Worm (Caenorhabditis elegans) whole organism, early embryonic: Measurements from ENCODE around the gene cfap-20.

Source experiments
- B0310.2 ChIP-seq: sonication (generic microtip); optimal IDR thresholded peaks from 2 replicates; lab custom pipeline; 2016; ENCODE audit warnings: mild to moderate bottlenecking, missing genetic modification characterization, missing compliant biosample characterization
- F13C5.2 ChIP-seq: sonication (generic microtip); optimal IDR thresholded peaks from 2 replicates; lab custom pipeline; 2017; ENCODE audit warnings: mild to moderate bottlenecking, missing genetic modification characterization, inconsistent platforms, missing compliant biosample characterization
- aly-1 ChIP-seq: sonication (generic microtip); optimal IDR thresholded peaks from 2 replicates; lab custom pipeline; 2016; ENCODE audit warnings: missing genetic modification characterization, missing compliant biosample characterization
- ama-1 ChIP-seq: fragments of 150-350 bp; optimal IDR thresholded peaks from 2 replicates; lab custom pipeline; 2014
- ceh-13 ChIP-seq: fragments of 200-800 bp; sonication (Bioruptor generic); optimal IDR thresholded peaks from 2 replicates; lab custom pipeline; 2018; ENCODE audit warnings: mild to moderate bottlenecking, missing genetic modification characterization, missing compliant biosample characterization
- ceh-36 ChIP-seq: sonication (generic microtip); optimal IDR thresholded peaks from 2 replicates; lab custom pipeline; 2016; ENCODE audit warnings: missing genetic modification characterization, inconsistent platforms, missing compliant biosample characterization
- ets-7 ChIP-seq: sonication (generic microtip); optimal IDR thresholded peaks from 2 replicates; lab custom pipeline; 2016; ENCODE audit warnings: missing genotype, missing genetic modification characterization, missing compliant biosample characterization
- flt-1 ChIP-seq: fragments of 200-800 bp; sonication (Bioruptor generic); IDR thresholded peaks from 2 replicates; pipeline ENCODE4 v1.3.6; 2022; ENCODE audit warnings: missing genetic modification characterization, missing compliant biosample characterization
- hmbx-1 ChIP-seq: sonication (generic microtip); optimal IDR thresholded peaks from 2 replicates; lab custom pipeline; 2016; ENCODE audit warnings: mild to moderate bottlenecking, missing genetic modification characterization, missing compliant biosample characterization
- hmg-4 ChIP-seq: fragments of 200-800 bp; sonication (Bioruptor generic); optimal IDR thresholded peaks from 2 replicates; lab custom pipeline; 2018; ENCODE audit warnings: mild to moderate bottlenecking, missing genetic modification characterization, missing compliant biosample characterization
- hnd-1 ChIP-seq: sonication (generic microtip); optimal IDR thresholded peaks from 2 replicates; lab custom pipeline; 2016; ENCODE audit warnings: missing genetic modification characterization, missing compliant biosample characterization
- pes-1 ChIP-seq: fragments of 200-800 bp; sonication (Bioruptor generic); IDR thresholded peaks from 2 replicates; pipeline ENCODE4 v1.3.6; 2022; ENCODE audit warnings: missing genetic modification reagents, missing genetic modification characterization, missing compliant biosample characterization
- scrt-1 ChIP-seq: fragments of 200-800 bp; sonication (Bioruptor generic); IDR thresholded peaks from 2 replicates; pipeline ENCODE4 v1.3.6; 2022; ENCODE audit warnings: missing genetic modification characterization, missing compliant biosample characterization
- sea-1 ChIP-seq: fragments of 200-800 bp; sonication (Bioruptor generic); conservative IDR thresholded peaks from 2 replicates; pipeline ENCODE4 v1.3.6; 2022; ENCODE audit warnings: missing genetic modification characterization, missing compliant biosample characterization
- tbx-11 ChIP-seq: fragments of 200-800 bp; sonication (Bioruptor generic); IDR thresholded peaks from 2 replicates; pipeline ENCODE4 v1.3.6; 2022; ENCODE audit warnings: missing genetic modification characterization, missing compliant biosample characterization
- tbx-37 ChIP-seq: fragments of 200-800 bp; sonication (Bioruptor generic); conservative IDR thresholded peaks from 2 replicates; pipeline ENCODE4 v1.3.6; 2022; ENCODE audit warnings: missing genetic modification reagents, missing genetic modification characterization, missing compliant biosample characterization
- tra-4 ChIP-seq: sonication (generic microtip); optimal IDR thresholded peaks from 2 replicates; lab custom pipeline; 2017; ENCODE audit warnings: missing genetic modification characterization, missing compliant biosample characterization

cfap-20 gene

ce11 chrIII:3537401-3537800, at the start of gene cfap-20:
Gene cfap-20, minus strand, starts transcription at chrIII:3537501.
- no peak for TF ChIP-seq F13C5.2 (tag; lab: Kevin White, UChicago)
- no peak for TF ChIP-seq pes-1 (GFP tag; lab: Robert Waterston, UW)
- no peak for TF ChIP-seq hmbx-1 (tag; lab: Kevin White, UChicago)
- no peak for TF ChIP-seq ets-7
- TF ChIP-seq hnd-1 (tag; lab: Kevin White, UChicago): no peak
- no peak for TF ChIP-seq tra-4
- TF ChIP-seq B0310.2 (tag; lab: Kevin White, UChicago): no peak
- TF ChIP-seq sea-1 (GFP tag; lab: Robert Waterston, UW): no peak
- no peak for TF ChIP-seq ceh-13 (GFP tag; lab: Kevin White, UChicago)
- no peak for TF ChIP-seq ama-1 (lab: Kevin White, UChicago)
- TF ChIP-seq hmg-4 (GFP tag; lab: Kevin White, UChicago): no peak
- TF ChIP-seq tbx-11 (GFP tag; lab: Robert Waterston, UW): no peak
- no peak for TF ChIP-seq tbx-37
- TF ChIP-seq ceh-36 (tag; lab: Kevin White, UChicago): no peak
- no peak for TF ChIP-seq scrt-1 (GFP tag; lab: Robert Waterston, UW)
- TF ChIP-seq flt-1 (GFP tag; lab: Robert Waterston, UW): no peak

DNA sequence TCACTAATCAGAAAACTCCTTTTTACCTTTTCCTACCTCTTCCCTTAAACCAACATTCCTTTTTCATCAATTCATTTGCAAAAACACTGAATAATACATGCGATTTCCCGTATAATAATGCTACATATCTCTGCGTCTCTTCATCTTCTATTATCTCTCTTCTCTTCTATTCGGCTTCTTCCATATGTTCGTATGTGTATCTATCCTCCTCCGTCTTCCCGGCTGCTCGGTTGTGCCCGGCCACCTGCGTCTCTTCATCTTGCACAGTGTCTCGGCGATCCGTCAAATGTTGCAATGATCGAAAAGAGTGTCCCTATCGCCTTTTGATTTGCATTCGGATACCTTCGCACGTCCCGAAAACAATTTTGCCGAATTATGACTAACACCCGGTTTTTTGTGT, 46.0 kb upstream of the cfap-20 start:
- TF ChIP-seq hmg-4 (GFP tag; lab: Kevin White, UChicago) (peak; percentile 34), pes-1 (GFP tag; lab: Robert Waterston, UW) (no peak)

- TF ChIP-seq ceh-36 (tag; lab: Kevin White, UChicago) (no peak), scrt-1 (GFP tag; lab: Robert Waterston, UW) (no peak)
Measured at ce11 chrIII:3581636-3582035, 44.3 kb upstream of the cfap-20 start, which contains the start of gene C48D5.3. Gene C48D5.3, minus strand, starts transcription at chrIII:3581736.

DNA sequence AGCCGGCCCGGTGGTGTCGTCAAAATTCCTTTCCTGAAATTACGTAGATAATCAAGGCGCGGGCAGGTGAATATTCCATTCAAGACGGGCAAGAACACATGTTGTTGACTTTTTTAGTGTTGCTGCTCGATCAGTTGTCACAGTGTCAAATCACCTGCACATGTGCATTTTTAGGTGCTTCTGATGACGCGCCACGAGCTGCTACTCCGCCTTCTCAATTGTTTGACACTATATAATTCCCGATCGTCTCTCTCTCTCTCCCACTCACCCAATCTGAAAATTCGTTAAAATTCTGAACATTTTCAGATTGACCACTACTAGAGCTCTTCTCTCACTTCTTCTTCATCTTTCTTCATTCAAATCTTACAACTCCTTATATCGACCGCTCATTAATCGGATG, 36.0 kb upstream of the cfap-20 start, which contains the start of gene nhr-6:
Gene nhr-6, plus strand, starts transcription at position 301 of the 400 bp plus-strand sequence.
- TF ChIP-seq tbx-37: no peak
- no peak for TF ChIP-seq B0310.2 (tag; lab: Kevin White, UChicago)
- TF ChIP-seq tra-4: no peak
- TF ChIP-seq hnd-1 (tag; lab: Kevin White, UChicago): no peak
- TF ChIP-seq ets-7: no peak
- no peak for TF ChIP-seq ceh-13 (GFP tag; lab: Kevin White, UChicago)
- no peak for TF ChIP-seq flt-1 (GFP tag; lab: Robert Waterston, UW)
- TF ChIP-seq hmbx-1 (tag; lab: Kevin White, UChicago): no peak
- TF ChIP-seq scrt-1 (GFP tag; lab: Robert Waterston, UW): no peak

DNA sequence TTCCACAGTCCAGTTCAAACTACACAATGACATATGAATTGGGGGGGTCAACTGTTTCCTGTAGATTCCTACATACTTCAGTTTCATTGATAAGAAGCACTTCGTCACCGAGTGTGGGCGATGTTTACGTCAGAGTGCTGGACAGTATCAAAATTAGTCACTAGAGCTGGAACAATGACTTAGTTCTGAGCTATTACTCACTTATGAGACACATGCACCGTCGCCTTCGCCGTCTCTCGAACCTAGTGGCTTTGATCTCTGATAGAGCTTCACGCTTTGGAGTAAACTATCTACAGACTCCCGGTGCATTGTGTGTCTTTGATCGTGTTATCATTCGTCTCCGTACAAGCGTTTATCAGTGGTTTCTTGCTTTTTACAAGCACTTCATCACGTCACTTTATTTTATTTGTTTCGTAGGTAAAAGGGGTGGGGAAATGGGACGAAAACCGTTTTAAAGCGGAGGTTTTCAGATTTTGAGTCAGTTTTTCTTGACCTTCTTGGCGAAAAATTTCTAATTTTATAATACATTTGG, 34.1 kb upstream of the cfap-20 start:
- TF ChIP-seq ama-1 (lab: Kevin White, UChicago) (no peak), F13C5.2 (tag; lab: Kevin White, UChicago) (no peak), flt-1 (GFP tag; lab: Robert Waterston, UW) (no peak), tbx-11 (GFP tag; lab: Robert Waterston, UW) (no peak), hnd-1 (tag; lab: Kevin White, UChicago) (no peak), ceh-36 (tag; lab: Kevin White, UChicago) (no peak), hmg-4 (GFP tag; lab: Kevin White, UChicago) (no peak), ets-7 (no peak), tbx-37 (no peak)

- no peak for TF ChIP-seq ets-7
- no peak for TF ChIP-seq tbx-11 (GFP tag; lab: Robert Waterston, UW)
- TF ChIP-seq hnd-1 (tag; lab: Kevin White, UChicago): no peak
- TF ChIP-seq flt-1 (GFP tag; lab: Robert Waterston, UW): no peak
- no peak for TF ChIP-seq pes-1 (GFP tag; lab: Robert Waterston, UW)
Measured at ce11 chrIII:3569763-3570162, 32.5 kb upstream of the cfap-20 start.

- TF ChIP-seq hmg-4 (GFP tag; lab: Kevin White, UChicago) (peak; percentile 8), hmbx-1 (tag; lab: Kevin White, UChicago) (no peak)
Measured at ce11 chrIII:3566785-3567184, 29.5 kb upstream of the cfap-20 start.

DNA sequence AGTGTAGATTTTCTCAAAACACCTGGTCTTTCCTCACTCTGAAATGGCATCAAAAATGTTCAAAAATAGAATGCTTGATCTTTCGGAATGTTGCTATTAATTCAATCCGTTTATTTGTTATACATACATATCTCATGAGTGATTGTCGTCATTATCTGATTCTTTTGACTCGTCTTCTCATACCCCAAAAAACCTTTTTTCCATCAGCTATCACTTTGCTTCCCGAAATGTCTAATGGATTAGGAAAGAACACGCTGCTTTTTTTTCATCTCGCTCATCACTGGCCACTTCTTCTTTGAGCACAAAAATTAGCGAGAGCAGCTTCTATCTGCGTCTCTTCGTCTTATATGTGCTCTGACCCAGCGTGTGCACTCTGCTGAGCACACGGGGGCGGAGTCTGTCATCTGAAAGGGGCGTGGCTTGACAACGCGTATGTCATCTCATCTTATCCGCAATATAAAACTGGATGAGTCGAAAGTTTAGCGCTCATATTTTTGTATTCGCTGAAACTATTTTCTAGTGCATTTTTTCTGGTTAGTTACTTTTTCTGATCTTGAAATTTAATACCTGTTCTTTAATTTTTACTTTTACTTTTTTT, 27.6 kb upstream of the cfap-20 start:
- no peak for TF ChIP-seq tbx-11 (GFP tag; lab: Robert Waterston, UW)

DNA sequence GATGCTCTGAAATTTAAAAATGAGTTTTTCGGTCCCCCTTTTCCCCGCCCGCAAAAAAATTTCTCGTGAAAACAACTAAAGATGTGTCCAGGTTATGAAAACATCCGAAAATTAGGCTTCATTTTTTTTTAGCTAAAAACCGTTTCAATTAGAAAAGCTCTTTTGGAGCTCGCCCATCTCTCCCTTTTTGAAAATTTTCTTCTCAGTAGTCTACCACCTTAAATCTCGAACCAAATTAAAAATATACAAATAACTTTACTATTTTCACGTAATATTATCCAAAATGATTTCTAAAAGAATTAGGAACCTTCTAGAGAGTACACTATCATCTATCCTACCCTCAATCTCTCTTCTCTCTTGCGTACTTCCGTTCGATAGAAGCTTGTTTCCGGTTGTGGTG, 25.0 kb upstream of the cfap-20 start:
- TF ChIP-seq tbx-11 (GFP tag; lab: Robert Waterston, UW) (no peak), sea-1 (GFP tag; lab: Robert Waterston, UW) (no peak), pes-1 (GFP tag; lab: Robert Waterston, UW) (no peak), ets-7 (no peak), hnd-1 (tag; lab: Kevin White, UChicago) (no peak), ceh-13 (GFP tag; lab: Kevin White, UChicago) (no peak), tbx-37 (no peak), flt-1 (GFP tag; lab: Robert Waterston, UW) (no peak), tra-4 (no peak), ama-1 (lab: Kevin White, UChicago) (no peak), hmbx-1 (tag; lab: Kevin White, UChicago) (no peak), F13C5.2 (tag; lab: Kevin White, UChicago) (no peak), B0310.2 (tag; lab: Kevin White, UChicago) (no peak), ceh-36 (tag; lab: Kevin White, UChicago) (no peak), scrt-1 (GFP tag; lab: Robert Waterston, UW) (no peak), hmg-4 (GFP tag; lab: Kevin White, UChicago) (no peak), aly-1 (tag; lab: Kevin White, UChicago) (no peak)
